Fruit fly (Drosophila melanogaster): ENCODE measurements around the gene CG13992.

Gene CG13992

dm6 chr2L:5923603-5924138, 43.9 kb downstream of the CG13992 start, which contains the start of gene CG9016:
CG9016 (minus strand) TSS chr2L:5923653.
- TF ChIP-seq seq (GFP tag; IDR thresholded peaks at IDR 0.05) (peak; percentile 87), D19A (tag; optimal IDR thresholded peaks at IDR 0.05) (no peak), Adf1 (GFP tag; IDR thresholded peaks at IDR 0.05) (peak; percentile 80), CG1832 (GFP tag; optimal IDR thresholded peaks at IDR 0.05) (peak; percentile 66), Jarid2 (GFP tag; optimal IDR thresholded peaks at IDR 0.05) (peak; percentile 25), tll (GFP tag; optimal IDR thresholded peaks at IDR 0.05) (peak in 1 of 2 experiments; percentile 15), YL-1 (GFP tag; optimal IDR thresholded peaks at IDR 0.05) (no peak), CG11456 (GFP tag; IDR thresholded peaks at IDR 0.05) (no peak), knrl (GFP tag; IDR thresholded peaks at IDR 0.05; ENCODE audit: partially characterized antibody) (0 out of 3 replicates have a peak, but pooled peaks have one; percentile 24), ewg (GFP tag; optimal IDR thresholded peaks at IDR 0.05) (peak; percentile 86), toy (GFP tag; IDR thresholded peaks at IDR 0.05) (0 out of 2 replicates have a peak, but pooled peaks have one; percentile 28), unpg (GFP tag; optimal IDR thresholded peaks at IDR 0.05) (no peak), pros (GFP tag; optimal IDR thresholded peaks at IDR 0.05) (peak; percentile 27), CG13775 (GFP tag; optimal IDR thresholded peaks at IDR 0.05) (no peak), CG42726 (GFP tag; IDR thresholded peaks at IDR 0.05; ENCODE audit: partially characterized antibody) (peak; percentile 33; the same call in 1 of the 2 replicates), chinmo (GFP tag; IDR thresholded peaks at IDR 0.05; ENCODE audit: partially characterized antibody) (0 out of 4 replicates have a peak, but pooled peaks have one; percentile 75), nerfin-1 (tag; optimal IDR thresholded peaks at IDR 0.05) (peak; percentile 5), Nf-YB (GFP tag; optimal IDR thresholded peaks at IDR 0.05) (peak; percentile 94), Bgb (GFP tag; IDR thresholded peaks at IDR 0.05; ENCODE audit: partially characterized antibody) (peak; percentile 19; the same call in 1 of the 2 replicates), CG8944 (GFP tag; optimal IDR thresholded peaks at IDR 0.05) (no peak), Nf-YC (tag; optimal IDR thresholded peaks at IDR 0.05) (peak; percentile 97), slbo (GFP tag; IDR thresholded peaks at IDR 0.05) (no peak), Trl (optimal IDR thresholded peaks at IDR 0.05) (peak in 1 of 2 experiments; percentile 9), Trl (GFP tag; optimal IDR thresholded peaks at IDR 0.05) (no peak), so (GFP tag; IDR thresholded peaks at IDR 0.05) (0 out of 3 replicates have a peak, but pooled peaks have one; percentile 17), Deaf1 (tag; optimal IDR thresholded peaks at IDR 0.05) (peak; percentile 83), CG8478 (optimal IDR thresholded peaks at IDR 0.05) (peak; percentile 79), crol (GFP tag; IDR thresholded peaks at IDR 0.05) (peak; percentile 89), CG5180 (GFP tag; optimal IDR thresholded peaks at IDR 0.05) (peak; percentile 46), cg (GFP tag; optimal IDR thresholded peaks at IDR 0.05) (peak; percentile 73)
